Worm (Caenorhabditis elegans): ENCODE data around the gene C34B4.5.

ce11 chrV:13129895-13130294, 34.1 kb downstream of the C34B4.5 start, which contains the start of gene eat-6:
- TF ChIP-seq lin-15B (tag; optimal IDR thresholded peaks at IDR 0.05) (no peak), sea-2 (GFP tag; optimal IDR thresholded peaks at IDR 0.05) (no peak)
